Worm (Caenorhabditis elegans) whole organism, L4 larva: ENCODE measurements around the gene gtl-1.

ENCODE experiments used
- ceh-62 ChIP-seq: sonication (generic microtip); optimal IDR thresholded peaks from 2 replicates; lab custom pipeline; 2017; ENCODE audit warnings: missing biosample characterization, missing genetic modification characterization
- daf-12 ChIP-seq: fragments of 150-350 bp; optimal IDR thresholded peaks from 2 replicates; lab custom pipeline; 2014; ENCODE audit warnings: missing biosample characterization, missing genetic modification reagents, missing genetic modification characterization
- dpl-1 ChIP-seq: fragments of 150-350 bp; optimal IDR thresholded peaks from 2 replicates; lab custom pipeline; 2014; ENCODE audit warnings: missing biosample characterization, missing genetic modification reagents, missing genetic modification characterization
- dve-1 ChIP-seq: sonication (generic microtip); optimal IDR thresholded peaks from 2 replicates; lab custom pipeline; 2017; ENCODE audit warnings: antibody characterized with exemption, mild to moderate bottlenecking, missing genetic modification characterization, missing compliant biosample characterization; ENCODE audit not compliant: insufficient read depth
- fos-1 ChIP-seq: fragments of 150-350 bp; optimal IDR thresholded peaks from 2 replicates; lab custom pipeline; 2014; ENCODE audit warnings: missing biosample characterization, missing genetic modification characterization
- hlh-30 ChIP-seq: sonication (generic microtip); optimal IDR thresholded peaks from 2 replicates; lab custom pipeline; 2017; ENCODE audit warnings: antibody characterized with exemption, mild to moderate bottlenecking, missing genetic modification characterization, missing compliant biosample characterization; ENCODE audit not compliant: insufficient read depth
- lin-15B ChIP-seq: fragments of 150-350 bp; sonication (generic microtip); optimal IDR thresholded peaks from 3 replicates; lab custom pipeline; 2014; ENCODE audit warnings: missing biosample characterization, missing genetic modification characterization
- lin-39 ChIP-seq: fragments of 150-350 bp; optimal IDR thresholded peaks from 2 replicates; lab custom pipeline; 2014; ENCODE audit warnings: missing biosample characterization, missing genetic modification reagents, missing genetic modification characterization
- lsy-2 ChIP-seq, 2 experiments: fragments of 150-350 bp in 1 of 2; sonication (generic microtip) in 1 of 2; optimal IDR thresholded peaks; 2 replicates each; lab custom pipeline; 2014 to 2017; ENCODE audit warnings: missing biosample characterization in 2 of 2, missing genetic modification characterization in 2 of 2
- mdl-1 ChIP-seq, 2 experiments: fragments of 150-350 bp in 1 of 2; sonication (generic microtip) in 1 of 2; optimal IDR thresholded peaks; 2 replicates each; lab custom pipeline; 2014 to 2017; ENCODE audit warnings: missing biosample characterization in 2 of 2, missing genetic modification characterization in 2 of 2
- mep-1 ChIP-seq: fragments of 150-350 bp; sonication (generic microtip); optimal IDR thresholded peaks from 3 replicates; lab custom pipeline; 2014; ENCODE audit warnings: missing biosample characterization, missing genetic modification characterization
- saeg-2 ChIP-seq: fragments of 200-800 bp; sonication (Bioruptor generic); IDR thresholded peaks from 2 replicates; pipeline ENCODE4 v1.3.6; 2022; ENCODE audit warnings: missing genetic modification reagents, missing genetic modification characterization, missing compliant biosample characterization
- unc-39 ChIP-seq: sonication (generic microtip); optimal IDR thresholded peaks from 2 replicates; lab custom pipeline; 2017; ENCODE audit warnings: missing biosample characterization, missing genetic modification characterization
- unc-62 ChIP-seq, 3 experiments: fragments of 150-350 bp in 1 of 3; sonication (generic microtip); optimal IDR thresholded peaks in 2 of 3; peaks in 1 of 3; 1 replicate in 1 of 3; 2 replicates in 2 of 3; lab custom pipeline; 2014 to 2017; ENCODE audit warnings: missing biosample characterization in 3 of 3, missing genetic modification characterization in 3 of 3, missing genetic modification reagents in 3 of 3, missing genotype in 1 of 3

DNA sequence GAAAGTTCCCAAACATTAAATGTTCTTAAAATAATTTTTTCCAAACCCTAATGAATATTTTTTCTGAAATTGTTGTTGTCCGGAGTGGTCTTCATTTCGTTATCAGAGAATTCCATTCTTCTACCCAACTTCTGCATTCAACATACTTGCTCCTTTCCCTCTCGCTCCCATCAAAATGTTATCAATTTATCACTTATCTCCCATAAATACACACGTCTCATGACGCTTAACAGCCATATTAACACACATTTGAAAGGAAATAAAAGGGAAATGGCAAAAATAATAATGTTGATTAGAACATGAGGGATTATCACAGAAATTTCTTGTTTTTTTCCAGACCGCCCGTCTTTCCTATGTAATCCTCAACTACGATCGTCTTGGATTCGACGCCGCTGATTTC, 29.6 kb upstream of the gtl-1 start:
- TF ChIP-seq fos-1, result no peak
- no peak for TF ChIP-seq lin-15B (tag; lab: Kevin White, UChicago)
- no peak for TF ChIP-seq lsy-2 (tag; optimal IDR thresholded peaks at IDR 0.05; lab: Kevin White, UChicago)
- no peak for TF ChIP-seq ceh-62 (tag; lab: Kevin White, UChicago)
- TF ChIP-seq hlh-30 (tag; lab: Kevin White, UChicago), result peak; percentile 33
- TF ChIP-seq unc-62 (GFP tag; optimal IDR thresholded peaks at IDR 0.05 in 1 of 2; lab: Kevin White, UChicago), result no peak
- no peak for TF ChIP-seq unc-62 (tag; optimal IDR thresholded peaks at IDR 0.05; lab: Kevin White, UChicago)
- no peak for TF ChIP-seq dpl-1 (GFP tag; lab: Kevin White, UChicago)
- no peak for TF ChIP-seq daf-12 (tag; lab: Kevin White, UChicago)
- peak; percentile 37 for TF ChIP-seq mep-1 (tag; lab: Kevin White, UChicago)
- no peak for TF ChIP-seq saeg-2 (GFP tag; lab: Robert Waterston, UW)
- TF ChIP-seq mdl-1 (tag; optimal IDR thresholded peaks at IDR 0.05; lab: Kevin White, UChicago), result no peak
- TF ChIP-seq unc-39 (tag; lab: Kevin White, UChicago), result no peak
- peak; percentile 90 for TF ChIP-seq dve-1
- TF ChIP-seq lin-39 (tag; lab: Kevin White, UChicago), result no peak
